Fruit fly (Drosophila melanogaster) whole organism, embryonic: ENCODE results near the gene CG33108.
A peak's percentile ranks its signal among the peaks of the same experiment; 100 is the strongest.

Experiments
- Antp ChIP-seq: fragments of 200-800 bp; sonication (Bioruptor generic); optimal IDR thresholded peaks from 3 replicates; lab custom pipeline; 2016; ENCODE audit warnings: missing biosample characterization, missing genetic modification characterization
- Atf-2 ChIP-seq: fragments of 200-800 bp; sonication (Bioruptor generic); optimal IDR thresholded peaks from 2 replicates; lab custom pipeline; 2016; ENCODE audit warnings: missing biosample characterization, missing genetic modification characterization
- CG12299 ChIP-seq: fragments of 200-800 bp; sonication (Bioruptor generic); optimal IDR thresholded peaks from 2 replicates; lab custom pipeline; 2018; ENCODE audit warnings: missing biosample characterization, mild to moderate bottlenecking, missing genetic modification characterization
- CG14441 ChIP-seq: fragments of 200-800 bp; sonication (Bioruptor generic); IDR thresholded peaks from 2 replicates; pipeline ENCODE4 v1.3.6; 2022; ENCODE audit warnings: missing biosample characterization, missing genetic modification characterization
- CG15514 ChIP-seq: fragments of 200-800 bp; sonication (Bioruptor generic); optimal IDR thresholded peaks from 3 replicates; lab custom pipeline; 2017; ENCODE audit warnings: missing biosample characterization, missing genetic modification characterization, mild to moderate bottlenecking, moderate library complexity, missing genetic modification reagents
- CG16779 ChIP-seq: fragments of 200-800 bp; sonication (Bioruptor generic); IDR thresholded peaks from 2 replicates; pipeline ENCODE4 v1.3.6; 2022; ENCODE audit warnings: missing biosample characterization, missing genetic modification characterization
- CG17361 ChIP-seq: fragments of 200-800 bp; sonication (Bioruptor generic); IDR thresholded peaks from 3 replicates; pipeline ENCODE4 v1.3.6; 2022; ENCODE audit warnings: missing biosample characterization, missing genetic modification characterization
- CG18262 ChIP-seq: fragments of 200-800 bp; optimal IDR thresholded peaks from 3 replicates; lab custom pipeline; 2019; ENCODE audit warnings: missing biosample characterization, mild to moderate bottlenecking, missing genetic modification characterization, moderate library complexity
- CG3065 ChIP-seq: fragments of 200-800 bp; sonication (Bioruptor generic); optimal IDR thresholded peaks from 2 replicates; lab custom pipeline; 2016; ENCODE audit warnings: missing biosample characterization, missing genetic modification characterization
- CG32767 ChIP-seq: fragments of 200-800 bp; sonication (Bioruptor generic); IDR thresholded peaks from 2 replicates; pipeline ENCODE4 v1.3.6; 2022; ENCODE audit warnings: missing biosample characterization, missing genetic modification characterization
- CG33557 ChIP-seq: fragments of 200-800 bp; sonication (Bioruptor generic); optimal IDR thresholded peaks from 2 replicates; lab custom pipeline; 2019; ENCODE audit warnings: missing biosample characterization, mild to moderate bottlenecking, missing genetic modification characterization, moderate library complexity
- CG4404 ChIP-seq: fragments of 200-800 bp; sonication (Bioruptor generic); IDR thresholded peaks from 2 replicates; pipeline ENCODE4 v1.3.6; 2022; ENCODE audit warnings: missing biosample characterization, missing genetic modification characterization
- CG5180 ChIP-seq: fragments of 200-800 bp; sonication (Bioruptor generic); optimal IDR thresholded peaks from 3 replicates; lab custom pipeline; 2017; ENCODE audit warnings: missing biosample characterization, missing genetic modification characterization, mild to moderate bottlenecking, moderate library complexity, missing genetic modification reagents
- CG6813 ChIP-seq: fragments of 200-800 bp; sonication (Bioruptor generic); optimal IDR thresholded peaks from 2 replicates; lab custom pipeline; 2017; ENCODE audit warnings: missing biosample characterization, missing genetic modification characterization, mild to moderate bottlenecking, moderate library complexity, missing genetic modification reagents
- CG6854 ChIP-seq: fragments of 200-800 bp; sonication (Bioruptor generic); optimal IDR thresholded peaks from 3 replicates; lab custom pipeline; 2017; ENCODE audit warnings: missing biosample characterization, mild to moderate bottlenecking, missing genetic modification characterization
- CG7271 ChIP-seq: fragments of 200-800 bp; sonication (Bioruptor generic); optimal IDR thresholded peaks from 2 replicates; lab custom pipeline; 2018; ENCODE audit warnings: missing biosample characterization, mild to moderate bottlenecking, missing genetic modification characterization, moderate library complexity
- CG7987 ChIP-seq: fragments of 200-800 bp; sonication (Bioruptor generic); optimal IDR thresholded peaks from 2 replicates; lab custom pipeline; 2018; ENCODE audit warnings: missing biosample characterization, mild to moderate bottlenecking, missing genetic modification characterization, moderate library complexity
- CkIIα-i1 ChIP-seq: fragments of 200-800 bp; sonication (Bioruptor generic); IDR thresholded peaks from 2 replicates; pipeline ENCODE4 v1.3.6; 2022; ENCODE audit warnings: missing biosample characterization, missing genetic modification characterization
- Dek ChIP-seq: fragments of 200-800 bp; sonication (Bioruptor generic); optimal IDR thresholded peaks from 3 replicates; lab custom pipeline; 2019; ENCODE audit warnings: missing biosample characterization, mild to moderate bottlenecking, missing genetic modification characterization, moderate library complexity
- Dfd ChIP-seq, 2 experiments: fragments of >200 bp; optimal IDR thresholded peaks; 2 replicates each; lab custom pipeline; 2017; ENCODE audit warnings: missing biosample characterization in 2 of 2, missing genetic modification characterization in 2 of 2
- Dip2 ChIP-seq: fragments of 200-800 bp; sonication (Bioruptor generic); IDR thresholded peaks from 2 replicates; pipeline ENCODE4 v1.3.6; 2022; ENCODE audit warnings: missing biosample characterization, missing genetic modification characterization
- Drgx ChIP-seq: fragments of 200-800 bp; sonication (Bioruptor generic); IDR thresholded peaks from 2 replicates; pipeline ENCODE4 v1.3.6; 2022; ENCODE audit warnings: missing biosample characterization, missing genetic modification characterization
- E2f2 ChIP-seq: fragments of 200-800 bp; sonication (Bioruptor generic); IDR thresholded peaks from 2 replicates; pipeline ENCODE4 v1.3.6; 2022; ENCODE audit warnings: missing biosample characterization, missing genetic modification characterization
- Fer2 ChIP-seq: fragments of 200-800 bp; sonication (Bioruptor generic); optimal IDR thresholded peaks from 2 replicates; lab custom pipeline; 2018; ENCODE audit warnings: missing biosample characterization, mild to moderate bottlenecking, missing genetic modification characterization, moderate library complexity
- H2.0 ChIP-seq: fragments of 200-800 bp; sonication (Bioruptor generic); IDR thresholded peaks from 2 replicates; pipeline ENCODE4 v1.3.6; 2022; ENCODE audit warnings: missing biosample characterization, missing genetic modification characterization
- HLH3B ChIP-seq: fragments of 200-800 bp; sonication (Bioruptor generic); IDR thresholded peaks from 2 replicates; pipeline ENCODE4 v1.3.6; 2022; ENCODE audit warnings: missing biosample characterization, missing genetic modification characterization
- HLHmδ ChIP-seq: fragments of 200-800 bp; sonication (Bioruptor generic); optimal IDR thresholded peaks from 2 replicates; lab custom pipeline; 2018; ENCODE audit warnings: missing biosample characterization, mild to moderate bottlenecking, missing genetic modification characterization, moderate library complexity
- Hmx ChIP-seq: fragments of 200-800 bp; sonication (Bioruptor generic); optimal IDR thresholded peaks from 2 replicates; lab custom pipeline; 2016; ENCODE audit warnings: missing biosample characterization, missing genetic modification characterization
- Hr78 ChIP-seq, 2 experiments: fragments of 200-800 bp in 1 of 2; fragments of >200 bp in 1 of 2; sonication (Bioruptor generic) in 1 of 2; optimal IDR thresholded peaks; 2 replicates each; lab custom pipeline; 2017 to 2019; ENCODE audit warnings: missing biosample characterization in 2 of 2, missing genetic modification characterization in 2 of 2, mild to moderate bottlenecking in 1 of 2, moderate library complexity in 1 of 2
- Lpt ChIP-seq: fragments of >200 bp; optimal IDR thresholded peaks from 2 replicates; lab custom pipeline; 2018; ENCODE audit warnings: missing biosample characterization, missing genetic modification characterization
- NK7.1 ChIP-seq: fragments of 200-800 bp; sonication (Bioruptor generic); optimal IDR thresholded peaks from 3 replicates; lab custom pipeline; 2016; ENCODE audit warnings: missing biosample characterization, missing genetic modification characterization
- Poxn ChIP-seq: fragments of 200-800 bp; sonication (Bioruptor generic); IDR thresholded peaks from 2 replicates; pipeline ENCODE4 v1.3.6; 2022; ENCODE audit warnings: missing biosample characterization, missing genetic modification characterization
- Scr ChIP-seq: fragments of 200-800 bp; sonication (Bioruptor generic); IDR thresholded peaks from 2 replicates; pipeline ENCODE4 v1.3.6; 2022; ENCODE audit warnings: missing biosample characterization, missing genetic modification characterization; ENCODE audit not compliant: partially characterized antibody
- Side ChIP-seq: fragments of 200-800 bp; sonication (Bioruptor generic); optimal IDR thresholded peaks from 2 replicates; lab custom pipeline; 2016; ENCODE audit warnings: missing biosample characterization, missing genetic modification characterization
- ap ChIP-seq: fragments of 200-800 bp; sonication (Bioruptor generic); IDR thresholded peaks from 2 replicates; pipeline ENCODE4 v1.3.6; 2022; ENCODE audit warnings: missing biosample characterization, missing genetic modification characterization
- bbx ChIP-seq: fragments of 200-800 bp; sonication (Bioruptor generic); IDR thresholded peaks from 2 replicates; pipeline ENCODE4 v1.3.6; 2022; ENCODE audit warnings: missing biosample characterization, missing genetic modification characterization; ENCODE audit not compliant: partially characterized antibody
- cato ChIP-seq: fragments of 200-800 bp; sonication (Bioruptor generic); optimal IDR thresholded peaks from 2 replicates; lab custom pipeline; 2016; ENCODE audit warnings: missing biosample characterization, missing genetic modification characterization, borderline replicate concordance
- cg ChIP-seq: fragments of 200-800 bp; sonication (Bioruptor generic); optimal IDR thresholded peaks from 3 replicates; lab custom pipeline; 2019; ENCODE audit warnings: missing biosample characterization, mild to moderate bottlenecking, missing genetic modification characterization, moderate library complexity
- dmrt99B ChIP-seq: fragments of 200-800 bp; sonication (Bioruptor generic); optimal IDR thresholded peaks from 2 replicates; lab custom pipeline; 2018; ENCODE audit warnings: missing biosample characterization, mild to moderate bottlenecking, missing genetic modification characterization, moderate library complexity
- dpn ChIP-seq, 2 experiments: fragments of 200-800 bp; sonication (Bioruptor generic); optimal IDR thresholded peaks; 3 replicates each; lab custom pipeline; 2016; ENCODE audit warnings: missing biosample characterization in 2 of 2, missing genetic modification characterization in 2 of 2
- gce ChIP-seq: fragments of 200-800 bp; sonication (Bioruptor generic); IDR thresholded peaks from 3 replicates; pipeline ENCODE4 v1.3.6; 2022; ENCODE audit warnings: missing biosample characterization, missing genetic modification characterization
- jigr1 ChIP-seq: fragments of 200-800 bp; sonication (Bioruptor generic); IDR thresholded peaks from 3 replicates; pipeline ENCODE4 v1.3.6; 2022; ENCODE audit warnings: missing biosample characterization, missing genetic modification characterization
- nerfin-1 ChIP-seq: fragments of 200-800 bp; sonication (Bioruptor generic); optimal IDR thresholded peaks from 3 replicates; lab custom pipeline; 2019; ENCODE audit warnings: missing biosample characterization, mild to moderate bottlenecking, missing genetic modification characterization, moderate library complexity
- pfk ChIP-seq: fragments of 200-800 bp; sonication (Bioruptor generic); optimal IDR thresholded peaks from 2 replicates; lab custom pipeline; 2018; ENCODE audit warnings: missing biosample characterization, mild to moderate bottlenecking, missing genetic modification characterization, moderate library complexity
- pho ChIP-seq: fragments of 200-800 bp; sonication (Bioruptor generic); optimal IDR thresholded peaks from 2 replicates; lab custom pipeline; 2016; ENCODE audit warnings: missing biosample characterization, missing genetic modification characterization
- pnt ChIP-seq: fragments of 200-800 bp; sonication (Bioruptor generic); optimal IDR thresholded peaks from 3 replicates; lab custom pipeline; 2016; ENCODE audit warnings: missing biosample characterization, missing genetic modification characterization
- tgo ChIP-seq: fragments of 200-800 bp; sonication (Bioruptor generic); IDR thresholded peaks from 3 replicates; pipeline ENCODE4 v1.3.6; 2022; ENCODE audit warnings: missing biosample characterization, missing genetic modification characterization
- tna ChIP-seq: fragments of 200-800 bp; sonication (Bioruptor generic); IDR thresholded peaks from 2 replicates; pipeline ENCODE4 v1.3.6; 2022; ENCODE audit warnings: missing biosample characterization, missing genetic modification characterization; ENCODE audit not compliant: partially characterized antibody
- zfh2 ChIP-seq: fragments of 200-800 bp; sonication (Bioruptor generic); optimal IDR thresholded peaks from 2 replicates; lab custom pipeline; 2016; ENCODE audit warnings: missing biosample characterization, missing genetic modification characterization

Gene CG33108

dm6 chr3R:24031019-24031824 lies 35.8 kb downstream of the CG33108 start (continued):
- TF ChIP-seq CG7271 (tag; lab: Kevin White, UChicago), result no peak
- no peak for TF ChIP-seq jigr1 (GFP tag; lab: Robert Waterston, UW)
- TF ChIP-seq CG5180 (GFP tag; lab: Kevin White, UChicago), result no peak
- peak; percentile 21 for TF ChIP-seq dmrt99B (tag; lab: Kevin White, UChicago)
- no peak for TF ChIP-seq CG33557 (GFP tag; lab: Kevin White, UChicago)
- no peak for TF ChIP-seq Dfd (GFP tag; optimal IDR thresholded peaks at IDR 0.05; lab: Kevin White, UChicago)
- no peak for TF ChIP-seq Dip2 (GFP tag; lab: Robert Waterston, UW)
- no peak for TF ChIP-seq Dek (tag; lab: Kevin White, UChicago)
- TF ChIP-seq pfk (GFP tag; lab: Kevin White, UChicago), result no peak
- no peak for TF ChIP-seq E2f2 (GFP tag; lab: Robert Waterston, UW)
- TF ChIP-seq cg, result peak; percentile 85
- no peak for TF ChIP-seq CG7987 (GFP tag; lab: Kevin White, UChicago)
- 0 out of 2 replicates have a peak, but pooled peaks have one; percentile 32 for TF ChIP-seq CG32767 (GFP tag; lab: Robert Waterston, UW)
- TF ChIP-seq Antp, result no peak
- no peak for TF ChIP-seq ap
- no peak for TF ChIP-seq HLHmδ (GFP tag; lab: Kevin White, UChicago)
- TF ChIP-seq CG4404, result no peak
- TF ChIP-seq CG3065 (GFP tag; lab: Kevin White, UChicago), result no peak
- TF ChIP-seq Poxn (GFP tag; lab: Robert Waterston, UW), result no peak
- no peak for TF ChIP-seq pho (GFP tag; lab: Kevin White, UChicago)
- peak; percentile 40; the same call in 1 of the 2 replicates for TF ChIP-seq CG14441 (GFP tag; lab: Robert Waterston, UW)
- TF ChIP-seq zfh2 (GFP tag; lab: Kevin White, UChicago), result no peak
- TF ChIP-seq CG6854 (GFP tag; lab: Kevin White, UChicago), result peak; percentile 51
- TF ChIP-seq CG16779 (GFP tag; lab: Robert Waterston, UW), result peak; percentile 74
- no peak for TF ChIP-seq H2.0 (GFP tag; lab: Robert Waterston, UW)
- TF ChIP-seq Hr78 (GFP tag; optimal IDR thresholded peaks at IDR 0.05; lab: Kevin White, UChicago), result no peak
- no peak for TF ChIP-seq CkIIα-i1 (GFP tag; lab: Robert Waterston, UW)
- TF ChIP-seq CG15514 (GFP tag; lab: Kevin White, UChicago), result no peak
- TF ChIP-seq CG17361 (GFP tag; lab: Robert Waterston, UW), result no peak
- TF ChIP-seq Side (GFP tag; lab: Kevin White, UChicago), result no peak
- peak; percentile 65 for TF ChIP-seq Drgx
- peak; percentile 24; the same call in 1 of the 3 replicates for TF ChIP-seq gce (GFP tag; lab: Robert Waterston, UW)
- no peak for TF ChIP-seq CG18262 (tag; lab: Kevin White, UChicago)
- peak; percentile 33; the same call in 1 of the 2 replicates for TF ChIP-seq bbx
- TF ChIP-seq HLH3B (GFP tag; lab: Robert Waterston, UW), result no peak
- TF ChIP-seq tna, result no peak
- no peak for TF ChIP-seq Fer2 (tag; lab: Kevin White, UChicago)
- no peak for TF ChIP-seq Hmx (GFP tag; lab: Kevin White, UChicago)
- no peak for TF ChIP-seq Scr (GFP tag; lab: Robert Waterston, UW)
- peak; percentile 50 for TF ChIP-seq CG6813 (GFP tag; lab: Kevin White, UChicago)
- no peak for TF ChIP-seq pnt (GFP tag; lab: Kevin White, UChicago)
- TF ChIP-seq dpn (GFP tag; optimal IDR thresholded peaks at IDR 0.05; lab: Kevin White, UChicago), result peak in 1 of 2 experiments; percentile 3
- no peak for TF ChIP-seq nerfin-1 (tag; lab: Kevin White, UChicago)
- peak; percentile 26 for TF ChIP-seq CG12299 (tag; lab: Kevin White, UChicago)
- no peak for TF ChIP-seq Lpt (GFP tag; lab: Kevin White, UChicago)
- TF ChIP-seq Atf-2 (GFP tag; lab: Kevin White, UChicago), result no peak
- TF ChIP-seq cato (GFP tag; lab: Kevin White, UChicago), result no peak
- TF ChIP-seq tgo (GFP tag; lab: Robert Waterston, UW), result no peak
- no peak for TF ChIP-seq NK7.1 (GFP tag; lab: Kevin White, UChicago)
